ENCODE assay signal across 1 fruit fly cellular context in genomic region chr3R:27292159-27292880, dm6.
TF ChIP-seq lines count a peak whose summit lies in the region.

CG3348 (minus strand) TSS chr3R:27292209.

TF ChIP-seq in whole organism, embryonic, 481 proteins besides CTCF, POLR2A, EP300 and RAD21 (continued from another document and continues in another):
- TF ChIP-seq Dip2 (GFP tag; IDR thresholded peaks at IDR 0.05; lab: Robert Waterston, UW) (no peak), bsh (GFP tag; optimal IDR thresholded peaks at IDR 0.05; lab: Kevin White, UChicago) (peak in 1 of 2 experiments; percentile 69), CG11398 (GFP tag; optimal IDR thresholded peaks at IDR 0.05; lab: Kevin White, UChicago) (peak; percentile 15), crp (GFP tag; optimal IDR thresholded peaks at IDR 0.05; lab: Kevin White, UChicago) (no peak), unc-4 (GFP tag; IDR thresholded peaks at IDR 0.05; lab: Robert Waterston, UW; ENCODE audit: partially characterized antibody) (no peak), Hmx (GFP tag; optimal IDR thresholded peaks at IDR 0.05; lab: Kevin White, UChicago) (peak; percentile 64), CG15601 (tag; optimal IDR thresholded peaks at IDR 0.05; lab: Kevin White, UChicago) (peak; percentile 20), Sry-β (GFP tag; optimal IDR thresholded peaks at IDR 0.05; lab: Kevin White, UChicago) (no peak), dm (GFP tag; optimal IDR thresholded peaks at IDR 0.05; lab: Kevin White, UChicago) (peak; percentile 23), D (optimal IDR thresholded peaks at IDR 0.05; lab: Kevin White, UChicago) (no peak), D (GFP tag; optimal IDR thresholded peaks at IDR 0.05; lab: Kevin White, UChicago) (peak; percentile 33), toy (GFP tag; IDR thresholded peaks at IDR 0.05; lab: Robert Waterston, UW) (peak; percentile 62), CG14441 (GFP tag; IDR thresholded peaks at IDR 0.05; lab: Robert Waterston, UW) (peak; percentile 69), CG3065 (GFP tag; optimal IDR thresholded peaks at IDR 0.05; lab: Kevin White, UChicago) (peak; percentile 9), NK7.1 (GFP tag; optimal IDR thresholded peaks at IDR 0.05; lab: Kevin White, UChicago) (peak; percentile 34), dan (GFP tag; IDR thresholded peaks at IDR 0.05; lab: Robert Waterston, UW) (no peak), nerfin-2 (GFP tag; IDR thresholded peaks at IDR 0.05; lab: Robert Waterston, UW; ENCODE audit: partially characterized antibody) (no peak), Antp (GFP tag; optimal IDR thresholded peaks at IDR 0.05; lab: Kevin White, UChicago) (peak; percentile 4), CG6765 (GFP tag; optimal IDR thresholded peaks at IDR 0.05; lab: Kevin White, UChicago) (peak; percentile 42), ro (GFP tag; IDR thresholded peaks at IDR 0.05; lab: Robert Waterston, UW) (peak; percentile 20; the same call in 1 of the 2 replicates), CG10209 (GFP tag; optimal IDR thresholded peaks at IDR 0.05; lab: Kevin White, UChicago) (peak; percentile 65), row (GFP tag; IDR thresholded peaks at IDR 0.05; lab: Robert Waterston, UW) (peak; percentile 74), HHEX (GFP tag; optimal IDR thresholded peaks at IDR 0.05; lab: Kevin White, UChicago) (peak; percentile 82), Dbx (GFP tag; IDR thresholded peaks at IDR 0.05; lab: Robert Waterston, UW) (peak; percentile 89), lab (GFP tag; optimal IDR thresholded peaks at IDR 0.05; lab: Kevin White, UChicago) (peak; percentile 91), CG12744 (GFP tag; optimal IDR thresholded peaks at IDR 0.05; lab: Kevin White, UChicago) (peak; percentile 42), ftz-f1 (GFP tag; optimal IDR thresholded peaks at IDR 0.05; lab: Kevin White, UChicago) (peak; percentile 13), MESR4 (GFP tag; optimal IDR thresholded peaks at IDR 0.05; lab: Kevin White, UChicago) (no peak), CG10654 (GFP tag; optimal IDR thresholded peaks at IDR 0.05; lab: Kevin White, UChicago) (peak; percentile 39), CG14710 (tag; optimal IDR thresholded peaks at IDR 0.05; lab: Kevin White, UChicago) (peak; percentile 44), Xbp1 (GFP tag; optimal IDR thresholded peaks at IDR 0.05; lab: Kevin White, UChicago) (peak; percentile 58), CG31365 (tag; optimal IDR thresholded peaks at IDR 0.05; lab: Kevin White, UChicago) (no peak), gem (tag; optimal IDR thresholded peaks at IDR 0.05; lab: Kevin White, UChicago) (peak; percentile 87), stc (GFP tag; IDR thresholded peaks at IDR 0.05; lab: Robert Waterston, UW) (0 out of 2 replicates have a peak, but pooled peaks have one; percentile 30), CG30403 (GFP tag; optimal IDR thresholded peaks at IDR 0.05; lab: Kevin White, UChicago) (peak; percentile 79), CG9797 (GFP tag; optimal IDR thresholded peaks at IDR 0.05; lab: Kevin White, UChicago) (no peak), zfh2 (GFP tag; optimal IDR thresholded peaks at IDR 0.05; lab: Kevin White, UChicago) (peak; percentile 88), Bteb2 (GFP tag; optimal IDR thresholded peaks at IDR 0.05; lab: Kevin White, UChicago) (peak; percentile 53), CG17568 (GFP tag; optimal IDR thresholded peaks at IDR 0.05; lab: Kevin White, UChicago) (no peak), chinmo (GFP tag; IDR thresholded peaks at IDR 0.05; lab: Robert Waterston, UW; ENCODE audit: partially characterized antibody) (no peak), ttk (GFP tag; IDR thresholded peaks at IDR 0.05; lab: Robert Waterston, UW) (peak; percentile 63), CG34224 (GFP tag; IDR thresholded peaks at IDR 0.05; lab: Robert Waterston, UW; ENCODE audit: partially characterized antibody) (no peak), tgo (GFP tag; IDR thresholded peaks at IDR 0.05; lab: Robert Waterston, UW) (peak; percentile 75), CG11504 (tag; optimal IDR thresholded peaks at IDR 0.05; lab: Kevin White, UChicago) (peak; percentile 78), dimm (GFP tag; IDR thresholded peaks at IDR 0.05; lab: Robert Waterston, UW) (no peak), wor (GFP tag; IDR thresholded peaks at IDR 0.05; lab: Robert Waterston, UW) (0 out of 2 replicates have a peak, but pooled peaks have one; percentile 16), gt (GFP tag; IDR thresholded peaks at IDR 0.05; lab: Robert Waterston, UW) (no peak), CG9727 (GFP tag; optimal IDR thresholded peaks at IDR 0.05; lab: Kevin White, UChicago) (peak; percentile 84), ERR (GFP tag; optimal IDR thresholded peaks at IDR 0.05; lab: Kevin White, UChicago) (peak; percentile 42), CG5245 (GFP tag; optimal IDR thresholded peaks at IDR 0.05; lab: Kevin White, UChicago) (peak; percentile 50), CG15073 (GFP tag; optimal IDR thresholded peaks at IDR 0.05; lab: Kevin White, UChicago) (no peak), Jarid2 (GFP tag; optimal IDR thresholded peaks at IDR 0.05; lab: Kevin White, UChicago) (no peak), repo (GFP tag; optimal IDR thresholded peaks at IDR 0.05; lab: Kevin White, UChicago) (no peak), Scr (GFP tag; IDR thresholded peaks at IDR 0.05; lab: Robert Waterston, UW; ENCODE audit: partially characterized antibody) (no peak), btn (GFP tag; optimal IDR thresholded peaks at IDR 0.05; lab: Kevin White, UChicago) (no peak), ash1 (GFP tag; optimal IDR thresholded peaks at IDR 0.05; lab: Kevin White, UChicago) (no peak), crol (GFP tag; IDR thresholded peaks at IDR 0.05; lab: Robert Waterston, UW) (no peak), CG10321 (GFP tag; IDR thresholded peaks at IDR 0.05; lab: Robert Waterston, UW) (no peak), Mrtf (GFP tag; IDR thresholded peaks at IDR 0.05; lab: Robert Waterston, UW) (peak; percentile 58; the same call in 1 of the 3 replicates), Hand (GFP tag; optimal IDR thresholded peaks at IDR 0.05; lab: Kevin White, UChicago) (peak; percentile 36), ab (GFP tag; optimal IDR thresholded peaks at IDR 0.05; lab: Kevin White, UChicago) (no peak), lov (optimal IDR thresholded peaks at IDR 0.05; lab: Kevin White, UChicago) (no peak), lov (GFP tag; IDR thresholded peaks at IDR 0.05; lab: Robert Waterston, UW) (no peak), CG18619 (GFP tag; optimal IDR thresholded peaks at IDR 0.05; lab: Kevin White, UChicago) (peak; percentile 71), CG11696 (GFP tag; IDR thresholded peaks at IDR 0.05; lab: Robert Waterston, UW) (peak; percentile 31; the same call in 1 of the 2 replicates), yki (optimal IDR thresholded peaks at IDR 0.05; lab: Kevin White, UChicago) (no peak), CG4730 (GFP tag; IDR thresholded peaks at IDR 0.05; lab: Robert Waterston, UW) (no peak), CG8359 (GFP tag; optimal IDR thresholded peaks at IDR 0.05; lab: Kevin White, UChicago; ENCODE audit: borderline replicate concordance) (no peak), CG12299 (tag; optimal IDR thresholded peaks at IDR 0.05; lab: Kevin White, UChicago) (peak; percentile 30), fd96Cb (tag; optimal IDR thresholded peaks at IDR 0.05; lab: Kevin White, UChicago) (peak; percentile 41), CG10543 (GFP tag; optimal IDR thresholded peaks at IDR 0.05; lab: Kevin White, UChicago) (peak; percentile 12), sens-2 (GFP tag; IDR thresholded peaks at IDR 0.05; lab: Robert Waterston, UW) (peak; percentile 15; the same call in 1 of the 2 replicates), Spps (tag; optimal IDR thresholded peaks at IDR 0.05; lab: Kevin White, UChicago) (no peak), CG8281 (tag; optimal IDR thresholded peaks at IDR 0.05; lab: Kevin White, UChicago) (peak; percentile 45), CG11560 (tag; IDR thresholded peaks at IDR 0.05; lab: Robert Waterston, UW) (peak; percentile 53; the same call in 1 of the 3 replicates), CG7372 (GFP tag; IDR thresholded peaks at IDR 0.05; lab: Robert Waterston, UW) (peak; percentile 58), Poxn (GFP tag; IDR thresholded peaks at IDR 0.05; lab: Robert Waterston, UW) (peak; percentile 65), CG2129 (GFP tag; IDR thresholded peaks at IDR 0.05; lab: Robert Waterston, UW; ENCODE audit: partially characterized antibody) (no peak), kay (GFP tag; optimal IDR thresholded peaks at IDR 0.05; lab: Kevin White, UChicago) (no peak), CG17385 (GFP tag; optimal IDR thresholded peaks at IDR 0.05; lab: Kevin White, UChicago) (peak; percentile 66), sisA (GFP tag; IDR thresholded peaks at IDR 0.05; lab: Robert Waterston, UW) (peak; percentile 66), peb (GFP tag; IDR thresholded peaks at IDR 0.05; lab: Robert Waterston, UW) (no peak), CG6272 (GFP tag; IDR thresholded peaks at IDR 0.05; lab: Robert Waterston, UW) (peak; percentile 27; the same call in 1 of the 2 replicates), aop (GFP tag; IDR thresholded peaks at IDR 0.05; lab: Robert Waterston, UW) (no peak), phol (tag; optimal IDR thresholded peaks at IDR 0.05; lab: Kevin White, UChicago) (peak; percentile 67), Rx (GFP tag; IDR thresholded peaks at IDR 0.05; lab: Robert Waterston, UW) (peak; percentile 24; the same call in 1 of the 2 replicates), Side (GFP tag; optimal IDR thresholded peaks at IDR 0.05; lab: Kevin White, UChicago) (peak; percentile 61), CG7928 (GFP tag; optimal IDR thresholded peaks at IDR 0.05; lab: Kevin White, UChicago) (peak; percentile 54), CG7786 (GFP tag; optimal IDR thresholded peaks at IDR 0.05; lab: Kevin White, UChicago) (peak; percentile 61), insv (GFP tag; optimal IDR thresholded peaks at IDR 0.05; lab: Kevin White, UChicago) (no peak), al (GFP tag; IDR thresholded peaks at IDR 0.05; lab: Robert Waterston, UW) (peak; percentile 83), Deaf1 (tag; optimal IDR thresholded peaks at IDR 0.05; lab: Kevin White, UChicago) (peak; percentile 58), NfI (GFP tag; optimal IDR thresholded peaks at IDR 0.05; lab: Kevin White, UChicago) (peak; percentile 72), zf30C (GFP tag; optimal IDR thresholded peaks at IDR 0.05; lab: Kevin White, UChicago) (peak; percentile 39), B-H1 (GFP tag; IDR thresholded peaks at IDR 0.05; lab: Robert Waterston, UW) (no peak), CG1647 (GFP tag; optimal IDR thresholded peaks at IDR 0.05; lab: Kevin White, UChicago) (peak; percentile 69), hth (optimal IDR thresholded peaks at IDR 0.05; lab: Kevin White, UChicago) (no peak), klu (GFP tag; IDR thresholded peaks at IDR 0.05; lab: Robert Waterston, UW) (peak; percentile 71), CG4404 (GFP tag; IDR thresholded peaks at IDR 0.05; lab: Robert Waterston, UW) (peak; percentile 61), schlank (tag; optimal IDR thresholded peaks at IDR 0.05; lab: Kevin White, UChicago) (peak; percentile 69), ATbp (GFP tag; optimal IDR thresholded peaks at IDR 0.05; lab: Kevin White, UChicago) (peak; percentile 21), maf-S (GFP tag; optimal IDR thresholded peaks at IDR 0.05; lab: Kevin White, UChicago) (no peak), CG9876 (GFP tag; optimal IDR thresholded peaks at IDR 0.05; lab: Kevin White, UChicago) (peak; percentile 10), Gsc (GFP tag; IDR thresholded peaks at IDR 0.05; lab: Robert Waterston, UW) (no peak), Sry-δ (GFP tag; optimal IDR thresholded peaks at IDR 0.05; lab: Kevin White, UChicago) (no peak), Tbp (GFP tag; optimal IDR thresholded peaks at IDR 0.05; lab: Kevin White, UChicago) (no peak), Ptx1 (GFP tag; IDR thresholded peaks at IDR 0.05; lab: Robert Waterston, UW) (peak; percentile 65), CG15011 (GFP tag; optimal IDR thresholded peaks at IDR 0.05; lab: Kevin White, UChicago) (peak; percentile 74), Camta (GFP tag; optimal IDR thresholded peaks at IDR 0.05; lab: Kevin White, UChicago) (peak; percentile 35), CG10462 (GFP tag; optimal IDR thresholded peaks at IDR 0.05; lab: Kevin White, UChicago) (no peak), CG2875 (GFP tag; optimal IDR thresholded peaks at IDR 0.05; lab: Kevin White, UChicago) (no peak), cg (GFP tag; optimal IDR thresholded peaks at IDR 0.05; lab: Kevin White, UChicago) (no peak), mirr (GFP tag; optimal IDR thresholded peaks at IDR 0.05; lab: Kevin White, UChicago) (no peak), PHDP (tag; optimal IDR thresholded peaks at IDR 0.05; lab: Kevin White, UChicago) (peak; percentile 80), Dll (GFP tag; IDR thresholded peaks at IDR 0.05; lab: Robert Waterston, UW; ENCODE audit: partially characterized antibody) (no peak), h (optimal IDR thresholded peaks at IDR 0.05; lab: Kevin White, UChicago) (no peak), gcm (GFP tag; optimal IDR thresholded peaks at IDR 0.05; lab: Kevin White, UChicago) (peak; percentile 48), dmrt11E (tag; optimal IDR thresholded peaks at IDR 0.05; lab: Kevin White, UChicago) (peak; percentile 51), CG9932 (GFP tag; IDR thresholded peaks at IDR 0.05; lab: Robert Waterston, UW) (peak; percentile 83), hbn (GFP tag; IDR thresholded peaks at IDR 0.05; lab: Robert Waterston, UW; ENCODE audit: partially characterized antibody) (no peak), Elba2 (GFP tag; optimal IDR thresholded peaks at IDR 0.05; lab: Kevin White, UChicago) (no peak), CG10979 (tag; optimal IDR thresholded peaks at IDR 0.05; lab: Kevin White, UChicago) (peak; percentile 53), CG1792 (GFP tag; optimal IDR thresholded peaks at IDR 0.05; lab: Kevin White, UChicago) (peak; percentile 67), gro (GFP tag; optimal IDR thresholded peaks at IDR 0.05; lab: Kevin White, UChicago) (peak; percentile 53), crc (GFP tag; optimal IDR thresholded peaks at IDR 0.05; lab: Kevin White, UChicago) (peak; percentile 49), CG31224 (GFP tag; IDR thresholded peaks at IDR 0.05; lab: Robert Waterston, UW) (peak; percentile 83), BtbVII (GFP tag; optimal IDR thresholded peaks at IDR 0.05; lab: Kevin White, UChicago) (peak; percentile 67), CG8478 (optimal IDR thresholded peaks at IDR 0.05; lab: Kevin White, UChicago) (no peak), Myb (GFP tag; optimal IDR thresholded peaks at IDR 0.05; lab: Kevin White, UChicago) (peak; percentile 50), CG12942 (GFP tag; optimal IDR thresholded peaks at IDR 0.05; lab: Kevin White, UChicago) (peak; percentile 36), CG17912 (GFP tag; optimal IDR thresholded peaks at IDR 0.05; lab: Kevin White, UChicago) (no peak), dpn (GFP tag; optimal IDR thresholded peaks at IDR 0.05; lab: Kevin White, UChicago) (peak; percentile 40 to 52), CG31441 (GFP tag; IDR thresholded peaks at IDR 0.05; lab: Robert Waterston, UW) (peak; percentile 59)
